Fruit fly (Drosophila melanogaster): ENCODE results near the gene CG12984.

The CG12984 gene

DNA sequence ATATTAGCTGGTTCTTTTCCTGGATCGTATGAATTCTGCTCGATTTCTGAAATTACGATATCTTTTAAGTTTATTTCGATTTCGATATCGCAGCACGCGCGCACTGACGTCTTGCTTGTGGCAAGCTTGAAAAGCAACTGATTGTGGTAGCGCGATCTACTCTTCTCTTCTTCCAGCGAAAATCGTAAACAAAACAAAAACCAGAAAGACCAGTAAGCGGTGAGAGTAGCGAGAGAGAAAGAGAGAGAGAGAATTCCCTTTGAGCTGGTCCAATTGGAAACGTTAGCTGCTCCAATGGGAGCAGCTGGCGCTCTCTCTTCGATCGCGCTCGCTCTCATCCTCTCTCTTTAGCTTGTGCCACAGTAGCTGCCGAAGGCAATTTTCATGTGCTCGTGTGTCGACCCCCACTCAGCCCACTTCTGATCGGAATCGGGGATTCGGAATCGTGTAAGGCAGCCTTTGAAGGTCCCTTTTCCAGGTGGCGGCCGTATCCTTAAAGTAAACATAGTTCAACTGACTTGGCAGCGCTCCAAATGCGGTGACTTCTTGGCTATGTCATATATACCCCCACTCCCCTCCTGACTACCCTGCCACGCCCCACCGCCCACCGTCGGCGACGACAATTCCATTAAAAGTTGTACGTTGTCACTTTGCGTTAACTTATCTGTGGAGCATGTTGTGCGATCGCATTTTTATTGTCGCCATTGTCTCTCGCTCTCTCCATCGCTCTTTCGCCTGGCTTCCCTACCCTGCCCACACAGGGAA lies 41.9 kb upstream of the CG12984 start, which contains the start of gene fng (continued):
- TF ChIP-seq CG17385 (GFP tag; optimal IDR thresholded peaks at IDR 0.05) (peak; percentile 51), chm (GFP tag; IDR thresholded peaks at IDR 0.05) (peak; percentile 66), CG8388 (GFP tag; optimal IDR thresholded peaks at IDR 0.05) (peak; percentile 94), CG13287 (GFP tag; IDR thresholded peaks at IDR 0.05; ENCODE audit: partially characterized antibody) (peak; percentile 67), grau (tag; optimal IDR thresholded peaks at IDR 0.05) (peak; percentile 7), lov (optimal IDR thresholded peaks at IDR 0.05) (no peak), lov (GFP tag; IDR thresholded peaks at IDR 0.05) (0 out of 3 replicates have a peak, but pooled peaks have one; percentile 40), CG12769 (tag; optimal IDR thresholded peaks at IDR 0.05) (peak; percentile 43)

DNA sequence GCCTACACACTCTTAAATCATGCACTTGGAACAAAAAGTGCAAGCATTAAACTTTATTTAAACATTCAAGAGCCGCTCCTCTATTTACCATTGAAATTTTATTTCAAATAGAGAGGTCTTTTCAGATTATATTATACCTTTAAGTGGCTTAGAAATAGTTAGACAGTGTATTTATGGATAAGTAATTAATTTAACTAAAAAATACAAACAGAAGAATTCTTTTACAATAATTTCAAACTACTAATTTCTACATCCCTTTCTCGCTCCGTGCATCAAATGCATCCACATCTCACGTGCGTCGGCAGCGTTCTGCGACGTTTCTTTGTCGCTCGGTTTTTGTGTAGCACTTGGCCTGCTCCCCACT lies 41.4 kb upstream of the CG12984 start:
- TF ChIP-seq CG7928 (GFP tag; optimal IDR thresholded peaks at IDR 0.05) (no peak), PHDP (tag; optimal IDR thresholded peaks at IDR 0.05) (peak; percentile 68), CG10366 (GFP tag; IDR thresholded peaks at IDR 0.05) (peak; percentile 22; the same call in 1 of the 2 replicates), Oli (tag; optimal IDR thresholded peaks at IDR 0.05) (peak; percentile 79), dysf (GFP tag; IDR thresholded peaks at IDR 0.05) (peak; percentile 59; the same call in 2 of the 3 replicates), CG12299 (tag; optimal IDR thresholded peaks at IDR 0.05) (peak; percentile 26), Atf-2 (GFP tag; optimal IDR thresholded peaks at IDR 0.05) (peak; percentile 34), caup (GFP tag; optimal IDR thresholded peaks at IDR 0.05; ENCODE audit: severe bottlenecking) (no peak), wor (GFP tag; IDR thresholded peaks at IDR 0.05) (no peak; the same call in 1 of the 2 replicates), grau (tag; optimal IDR thresholded peaks at IDR 0.05) (peak; percentile 63), CG13287 (GFP tag; IDR thresholded peaks at IDR 0.05; ENCODE audit: partially characterized antibody) (no peak), pita (GFP tag; optimal IDR thresholded peaks at IDR 0.05) (no peak), CG3838 (GFP tag; optimal IDR thresholded peaks at IDR 0.05) (no peak), ems (GFP tag; optimal IDR thresholded peaks at IDR 0.05) (no peak), jing (GFP tag; optimal IDR thresholded peaks at IDR 0.05) (peak; percentile 16), Fer2 (tag; optimal IDR thresholded peaks at IDR 0.05) (no peak), CG12659 (GFP tag; optimal IDR thresholded peaks at IDR 0.05) (peak; percentile 31), ewg (GFP tag; optimal IDR thresholded peaks at IDR 0.05) (peak; percentile 60), cwo (GFP tag; optimal IDR thresholded peaks at IDR 0.05) (peak; percentile 30), CG8281 (tag; optimal IDR thresholded peaks at IDR 0.05) (peak; percentile 5), da (GFP tag; optimal IDR thresholded peaks at IDR 0.05) (no peak), gcm (GFP tag; optimal IDR thresholded peaks at IDR 0.05) (peak; percentile 56), dpn (GFP tag; optimal IDR thresholded peaks at IDR 0.05) (peak; percentile 18 to 59), nerfin-2 (GFP tag; IDR thresholded peaks at IDR 0.05; ENCODE audit: partially characterized antibody) (no peak), Mes4 (GFP tag; optimal IDR thresholded peaks at IDR 0.05) (no peak), CG17612 (GFP tag; IDR thresholded peaks at IDR 0.05) (no peak), ken (GFP tag; IDR thresholded peaks at IDR 0.05) (peak; percentile 52; the same call in 1 of the 3 replicates), scrt (GFP tag; optimal IDR thresholded peaks at IDR 0.05) (peak; percentile 0), sim (GFP tag; IDR thresholded peaks at IDR 0.05) (0 out of 2 replicates have a peak, but pooled peaks have one; percentile 15), tio (GFP tag; optimal IDR thresholded peaks at IDR 0.05) (peak; percentile 41), run (tag; optimal IDR thresholded peaks at IDR 0.05) (peak; percentile 43), danr (GFP tag; IDR thresholded peaks at IDR 0.05) (peak; percentile 45; the same call in 1 of the 2 replicates), Ssrp (tag; optimal IDR thresholded peaks at IDR 0.05) (peak; percentile 84), CG10959 (GFP tag; IDR thresholded peaks at IDR 0.05) (no peak), cas (GFP tag; IDR thresholded peaks at IDR 0.05) (no peak), pum (GFP tag; optimal IDR thresholded peaks at IDR 0.05) (peak; percentile 49), CG12071 (GFP tag; optimal IDR thresholded peaks at IDR 0.05) (no peak), Hsf (GFP tag; optimal IDR thresholded peaks at IDR 0.05) (peak; percentile 60), trem (tag; optimal IDR thresholded peaks at IDR 0.05) (peak; percentile 73), CG6813 (GFP tag; optimal IDR thresholded peaks at IDR 0.05) (no peak), CG32767 (GFP tag; IDR thresholded peaks at IDR 0.05) (no peak; the same call in 1 of the 2 replicates)
